Worm (Caenorhabditis elegans): ENCODE data around the gene K02D10.3.
A peak's percentile ranks its signal among the peaks of the same experiment; 100 is the strongest.

Gene K02D10.3

ce11 chrIII:8749487-8749886 is 22.3 kb downstream of the K02D10.3 start, which contains the start of gene sma-2:
TSS of gene sma-2 (plus strand) at chrIII:8749680.
- TF ChIP-seq tab-1 (GFP tag; IDR thresholded peaks at IDR 0.05): no peak
- no peak for TF ChIP-seq T22C8.4 (GFP tag; IDR thresholded peaks at IDR 0.05)

ce11 chrIII:8748620-8749019 is 23.1 kb downstream of the K02D10.3 start:
- TF ChIP-seq ztf-29 (GFP tag; IDR thresholded peaks at IDR 0.05) (no peak), klf-2 (GFP tag; conservative IDR thresholded peaks at IDR 0.05) (no peak), T22C8.4 (GFP tag; IDR thresholded peaks at IDR 0.05) (no peak), cog-1 (tag; optimal IDR thresholded peaks at IDR 0.05) (no peak), tab-1 (GFP tag; IDR thresholded peaks at IDR 0.05) (no peak), med-1 (GFP tag; optimal IDR thresholded peaks at IDR 0.05; ENCODE audit: insufficient read depth) (no peak)

ce11 chrIII:8745214-8745613 is 26.5 kb downstream of the K02D10.3 start:
- no peak for TF ChIP-seq T22C8.4 (GFP tag; IDR thresholded peaks at IDR 0.05)
- no peak for TF ChIP-seq flt-1 (GFP tag; IDR thresholded peaks at IDR 0.05)
- no peak for TF ChIP-seq klf-2 (GFP tag; conservative IDR thresholded peaks at IDR 0.05)
- TF ChIP-seq ref-1 (GFP tag; conservative IDR thresholded peaks at IDR 0.05): no peak
- no peak for TF ChIP-seq cog-1 (tag; optimal IDR thresholded peaks at IDR 0.05)
- TF ChIP-seq ztf-23 (GFP tag; IDR thresholded peaks at IDR 0.05): no peak
- no peak for TF ChIP-seq med-1 (GFP tag; optimal IDR thresholded peaks at IDR 0.05; ENCODE audit: insufficient read depth)
- TF ChIP-seq tab-1 (GFP tag; IDR thresholded peaks at IDR 0.05): no peak
- TF ChIP-seq ztf-29 (GFP tag; IDR thresholded peaks at IDR 0.05): no peak

- TF ChIP-seq ztf-23 (GFP tag; IDR thresholded peaks at IDR 0.05): no peak
- TF ChIP-seq ztf-29 (GFP tag; IDR thresholded peaks at IDR 0.05): no peak
- no peak for TF ChIP-seq ref-1 (GFP tag; conservative IDR thresholded peaks at IDR 0.05)
- TF ChIP-seq T22C8.4 (GFP tag; IDR thresholded peaks at IDR 0.05): no peak
- no peak for TF ChIP-seq cog-1 (tag; optimal IDR thresholded peaks at IDR 0.05)
- no peak for TF ChIP-seq klf-2 (GFP tag; conservative IDR thresholded peaks at IDR 0.05)
- no peak for TF ChIP-seq tab-1 (GFP tag; IDR thresholded peaks at IDR 0.05)
- TF ChIP-seq flt-1 (GFP tag; IDR thresholded peaks at IDR 0.05): no peak
Measured at ce11 chrIII:8744765-8745164, 27.0 kb downstream of the K02D10.3 start.

- TF ChIP-seq cog-1 (tag; optimal IDR thresholded peaks at IDR 0.05) (no peak), ref-1 (GFP tag; conservative IDR thresholded peaks at IDR 0.05) (no peak), ztf-23 (GFP tag; IDR thresholded peaks at IDR 0.05) (no peak), flt-1 (GFP tag; IDR thresholded peaks at IDR 0.05) (no peak), klf-2 (GFP tag; conservative IDR thresholded peaks at IDR 0.05) (no peak), med-1 (GFP tag; optimal IDR thresholded peaks at IDR 0.05; ENCODE audit: insufficient read depth) (no peak), T22C8.4 (GFP tag; IDR thresholded peaks at IDR 0.05) (no peak), ztf-29 (GFP tag; IDR thresholded peaks at IDR 0.05) (no peak), tab-1 (GFP tag; IDR thresholded peaks at IDR 0.05) (no peak)
Measured at ce11 chrIII:8743796-8744404, 27.9 kb downstream of the K02D10.3 start, which contains the start of gene ZK370.6. TSS of gene ZK370.6 (minus strand) at chrIII:8743846.

- TF ChIP-seq cog-1 (tag; optimal IDR thresholded peaks at IDR 0.05): no peak
- TF ChIP-seq flt-1 (GFP tag; IDR thresholded peaks at IDR 0.05): no peak
- no peak for TF ChIP-seq ref-1 (GFP tag; conservative IDR thresholded peaks at IDR 0.05)
- TF ChIP-seq ztf-29 (GFP tag; IDR thresholded peaks at IDR 0.05): no peak
- TF ChIP-seq tab-1 (GFP tag; IDR thresholded peaks at IDR 0.05): no peak
- no peak for TF ChIP-seq klf-2 (GFP tag; conservative IDR thresholded peaks at IDR 0.05)
- TF ChIP-seq med-1 (GFP tag; optimal IDR thresholded peaks at IDR 0.05; ENCODE audit: insufficient read depth): no peak
- no peak for TF ChIP-seq ztf-23 (GFP tag; IDR thresholded peaks at IDR 0.05)
- TF ChIP-seq T22C8.4 (GFP tag; IDR thresholded peaks at IDR 0.05): no peak
Measured at ce11 chrIII:8742584-8742983, 29.2 kb downstream of the K02D10.3 start.

ce11 chrIII:8741955-8742354 is 29.8 kb downstream of the K02D10.3 start:
- TF ChIP-seq T22C8.4 (GFP tag; IDR thresholded peaks at IDR 0.05) (no peak), ref-1 (GFP tag; conservative IDR thresholded peaks at IDR 0.05) (no peak)

- TF ChIP-seq ztf-23 (GFP tag; IDR thresholded peaks at IDR 0.05): peak; percentile 90
- no peak for TF ChIP-seq ztf-29 (GFP tag; IDR thresholded peaks at IDR 0.05)
- 0 out of 2 replicates have a peak, but pooled peaks have one; percentile 5 for TF ChIP-seq ref-1 (GFP tag; conservative IDR thresholded peaks at IDR 0.05)
- peak; percentile 72 for TF ChIP-seq cog-1 (tag; optimal IDR thresholded peaks at IDR 0.05)
- peak; percentile 81 for TF ChIP-seq flt-1 (GFP tag; IDR thresholded peaks at IDR 0.05)
- TF ChIP-seq T22C8.4 (GFP tag; IDR thresholded peaks at IDR 0.05): no peak
- no peak for TF ChIP-seq med-1 (GFP tag; optimal IDR thresholded peaks at IDR 0.05; ENCODE audit: insufficient read depth)
- TF ChIP-seq klf-2 (GFP tag; conservative IDR thresholded peaks at IDR 0.05): 0 out of 2 replicates have a peak, but pooled peaks have one; percentile 63
- peak; percentile 69; the same call in 1 of the 2 replicates for TF ChIP-seq tab-1 (GFP tag; IDR thresholded peaks at IDR 0.05)
Measured at ce11 chrIII:8741276-8741860, 30.4 kb downstream of the K02D10.3 start, which contains the start of gene pdhk-2. TSS of gene pdhk-2 (minus strand) at chrIII:8741412.

ce11 chrIII:8739786-8740185 is 32.0 kb downstream of the K02D10.3 start:
- no peak for TF ChIP-seq ztf-29 (GFP tag; IDR thresholded peaks at IDR 0.05)
- no peak for TF ChIP-seq klf-2 (GFP tag; conservative IDR thresholded peaks at IDR 0.05)
- TF ChIP-seq T22C8.4 (GFP tag; IDR thresholded peaks at IDR 0.05): no peak
- TF ChIP-seq med-1 (GFP tag; optimal IDR thresholded peaks at IDR 0.05; ENCODE audit: insufficient read depth): no peak

- TF ChIP-seq tab-1 (GFP tag; IDR thresholded peaks at IDR 0.05) (no peak), ztf-29 (GFP tag; IDR thresholded peaks at IDR 0.05) (no peak), klf-2 (GFP tag; conservative IDR thresholded peaks at IDR 0.05) (no peak), ref-1 (GFP tag; conservative IDR thresholded peaks at IDR 0.05) (no peak), cog-1 (tag; optimal IDR thresholded peaks at IDR 0.05) (no peak), flt-1 (GFP tag; IDR thresholded peaks at IDR 0.05) (no peak), ztf-23 (GFP tag; IDR thresholded peaks at IDR 0.05) (no peak), med-1 (GFP tag; optimal IDR thresholded peaks at IDR 0.05; ENCODE audit: insufficient read depth) (no peak), T22C8.4 (GFP tag; IDR thresholded peaks at IDR 0.05) (no peak)
Measured at ce11 chrIII:8739126-8739525, 32.6 kb downstream of the K02D10.3 start.
